1 fruit fly cellular context compared by ENCODE assay signal in the genomic region with DNA sequence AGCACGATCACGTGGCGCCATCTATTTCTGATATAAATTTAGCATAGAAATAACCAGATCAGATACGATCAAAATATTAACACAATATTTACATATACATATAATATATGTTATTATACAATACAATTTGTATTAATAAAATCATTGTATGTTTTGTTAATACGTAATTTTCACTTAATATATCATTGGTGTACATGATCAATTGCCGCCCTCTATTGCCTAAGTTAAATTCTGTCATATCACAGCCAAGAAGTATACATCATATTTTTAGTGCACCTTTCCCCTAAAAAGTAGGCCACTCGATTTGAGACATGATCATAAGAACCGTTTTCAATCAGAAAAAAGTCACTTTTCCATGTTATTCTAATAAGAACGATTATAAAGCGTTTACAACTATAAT.
A peak's percentile ranks its signal among the peaks of the same experiment; 100 is the strongest.
TF ChIP-seq lines count a peak whose summit lies in the region.

No protein-coding gene starts in this region.

TF ChIP-seq in whole organism, embryonic, 481 proteins besides CTCF, POLR2A, EP300 and RAD21 (continued from another document):
- TF ChIP-seq CG10209 (GFP tag; optimal IDR thresholded peaks at IDR 0.05; lab: Kevin White, UChicago): no peak
- peak; percentile 4 for TF ChIP-seq D19A (tag; optimal IDR thresholded peaks at IDR 0.05; lab: Kevin White, UChicago)
- TF ChIP-seq Lhr (GFP tag; optimal IDR thresholded peaks at IDR 0.05; lab: Kevin White, UChicago): peak; percentile 1
- no peak for TF ChIP-seq CG14014 (GFP tag; IDR thresholded peaks at IDR 0.05; lab: Robert Waterston, UW)
- no peak for TF ChIP-seq zfh1 (GFP tag; IDR thresholded peaks at IDR 0.05; lab: Robert Waterston, UW)
- peak; percentile 91 for TF ChIP-seq CG10979 (tag; optimal IDR thresholded peaks at IDR 0.05; lab: Kevin White, UChicago)
- peak; percentile 27 for TF ChIP-seq pita (GFP tag; optimal IDR thresholded peaks at IDR 0.05; lab: Kevin White, UChicago)
- TF ChIP-seq CG10267 (tag; optimal IDR thresholded peaks at IDR 0.05; lab: Kevin White, UChicago): peak; percentile 12
- no peak for TF ChIP-seq gcm2 (GFP tag; optimal IDR thresholded peaks at IDR 0.05; lab: Kevin White, UChicago)
- TF ChIP-seq HLH3B (GFP tag; IDR thresholded peaks at IDR 0.05; lab: Robert Waterston, UW): no peak
- TF ChIP-seq CG15269 (tag; optimal IDR thresholded peaks at IDR 0.05; lab: Kevin White, UChicago): no peak
- peak; percentile 23 for TF ChIP-seq gem (tag; optimal IDR thresholded peaks at IDR 0.05; lab: Kevin White, UChicago)
- TF ChIP-seq E2f2 (GFP tag; IDR thresholded peaks at IDR 0.05; lab: Robert Waterston, UW): no peak
- no peak for TF ChIP-seq sens-2 (GFP tag; IDR thresholded peaks at IDR 0.05; lab: Robert Waterston, UW)
- peak; percentile 1 for TF ChIP-seq Hr3 (GFP tag; optimal IDR thresholded peaks at IDR 0.05; lab: Kevin White, UChicago)
- no peak for TF ChIP-seq lab (GFP tag; optimal IDR thresholded peaks at IDR 0.05; lab: Kevin White, UChicago)
- no peak for TF ChIP-seq gcm (GFP tag; optimal IDR thresholded peaks at IDR 0.05; lab: Kevin White, UChicago)
- no peak for TF ChIP-seq CG7987 (GFP tag; optimal IDR thresholded peaks at IDR 0.05; lab: Kevin White, UChicago)
- no peak for TF ChIP-seq CG4820 (GFP tag; optimal IDR thresholded peaks at IDR 0.05; lab: Kevin White, UChicago)
- TF ChIP-seq Meics (GFP tag; optimal IDR thresholded peaks at IDR 0.05; lab: Kevin White, UChicago): no peak
- no peak for TF ChIP-seq CG1024 (GFP tag; IDR thresholded peaks at IDR 0.05; lab: Robert Waterston, UW)
- no peak for TF ChIP-seq CG16813 (GFP tag; IDR thresholded peaks at IDR 0.05; lab: Robert Waterston, UW; ENCODE audit: partially characterized antibody)
- TF ChIP-seq CG10462 (GFP tag; optimal IDR thresholded peaks at IDR 0.05; lab: Kevin White, UChicago): no peak
- no peak for TF ChIP-seq CG34376 (GFP tag; optimal IDR thresholded peaks at IDR 0.05; lab: Kevin White, UChicago)
- peak; percentile 36 for TF ChIP-seq CG15696 (tag; optimal IDR thresholded peaks at IDR 0.05; lab: Kevin White, UChicago)
- TF ChIP-seq CG17568 (GFP tag; optimal IDR thresholded peaks at IDR 0.05; lab: Kevin White, UChicago): no peak
- no peak for TF ChIP-seq sr (GFP tag; IDR thresholded peaks at IDR 0.05; lab: Robert Waterston, UW)
- TF ChIP-seq HmgD (GFP tag; optimal IDR thresholded peaks at IDR 0.05; lab: Kevin White, UChicago): no peak
- TF ChIP-seq oc (tag; optimal IDR thresholded peaks at IDR 0.05; lab: Kevin White, UChicago): no peak
- no peak for TF ChIP-seq CG4282 (GFP tag; optimal IDR thresholded peaks at IDR 0.05; lab: Kevin White, UChicago)
- TF ChIP-seq CG11085 (GFP tag; IDR thresholded peaks at IDR 0.05; lab: Robert Waterston, UW): no peak
- TF ChIP-seq slp2 (GFP tag; optimal IDR thresholded peaks at IDR 0.05; lab: Kevin White, UChicago): no peak
- no peak for TF ChIP-seq dmrt99B (tag; optimal IDR thresholded peaks at IDR 0.05; lab: Kevin White, UChicago)
- no peak for TF ChIP-seq Rfx (GFP tag; IDR thresholded peaks at IDR 0.05; lab: Robert Waterston, UW)
- no peak for TF ChIP-seq bcd (GFP tag; optimal IDR thresholded peaks at IDR 0.05; lab: Kevin White, UChicago)
- no peak for TF ChIP-seq CG8359 (GFP tag; optimal IDR thresholded peaks at IDR 0.05; lab: Kevin White, UChicago; ENCODE audit: borderline replicate concordance)
- TF ChIP-seq salm (tag; optimal IDR thresholded peaks at IDR 0.05; lab: Kevin White, UChicago): no peak
- no peak for TF ChIP-seq Sry-β (GFP tag; optimal IDR thresholded peaks at IDR 0.05; lab: Kevin White, UChicago)
- TF ChIP-seq Chrac-16 (GFP tag; optimal IDR thresholded peaks at IDR 0.05; lab: Kevin White, UChicago): no peak
- TF ChIP-seq exex (tag; optimal IDR thresholded peaks at IDR 0.05; lab: Kevin White, UChicago): no peak
- TF ChIP-seq CG4707 (GFP tag; optimal IDR thresholded peaks at IDR 0.05; lab: Kevin White, UChicago): no peak
- no peak for TF ChIP-seq bab2 (GFP tag; optimal IDR thresholded peaks at IDR 0.05; lab: Kevin White, UChicago)
- TF ChIP-seq Hand (GFP tag; optimal IDR thresholded peaks at IDR 0.05; lab: Kevin White, UChicago): no peak
- no peak for TF ChIP-seq CG8765 (GFP tag; IDR thresholded peaks at IDR 0.05; lab: Robert Waterston, UW)
- peak; percentile 93 for TF ChIP-seq Dip2 (GFP tag; IDR thresholded peaks at IDR 0.05; lab: Robert Waterston, UW)
- peak; percentile 5 for TF ChIP-seq CG14710 (tag; optimal IDR thresholded peaks at IDR 0.05; lab: Kevin White, UChicago)
- TF ChIP-seq CG2712 (tag; optimal IDR thresholded peaks at IDR 0.05; lab: Kevin White, UChicago): peak; percentile 20
- TF ChIP-seq CG11504 (tag; optimal IDR thresholded peaks at IDR 0.05; lab: Kevin White, UChicago): no peak
- TF ChIP-seq Atf6 (GFP tag; IDR thresholded peaks at IDR 0.05; lab: Robert Waterston, UW): no peak
- no peak for TF ChIP-seq CG12659 (GFP tag; optimal IDR thresholded peaks at IDR 0.05; lab: Kevin White, UChicago)
- TF ChIP-seq CG12219 (GFP tag; optimal IDR thresholded peaks at IDR 0.05; lab: Kevin White, UChicago): no peak
- no peak for TF ChIP-seq CkIIα-i1 (GFP tag; IDR thresholded peaks at IDR 0.05; lab: Robert Waterston, UW)
- no peak for TF ChIP-seq CG15514 (GFP tag; optimal IDR thresholded peaks at IDR 0.05; lab: Kevin White, UChicago)
- peak; percentile 29 for TF ChIP-seq grau (tag; optimal IDR thresholded peaks at IDR 0.05; lab: Kevin White, UChicago)
- TF ChIP-seq tll (GFP tag; optimal IDR thresholded peaks at IDR 0.05; lab: Kevin White, UChicago): no peak
- no peak for TF ChIP-seq vvl (GFP tag; IDR thresholded peaks at IDR 0.05; lab: Robert Waterston, UW)
- TF ChIP-seq nerfin-2 (GFP tag; IDR thresholded peaks at IDR 0.05; lab: Robert Waterston, UW; ENCODE audit: partially characterized antibody): no peak
- peak; percentile 13 for TF ChIP-seq CG8290 (GFP tag; optimal IDR thresholded peaks at IDR 0.05; lab: Kevin White, UChicago)
- no peak for TF ChIP-seq CG8290 (tag; optimal IDR thresholded peaks at IDR 0.05; lab: Kevin White, UChicago)
- TF ChIP-seq esg (GFP tag; conservative IDR thresholded peaks at IDR 0.05; lab: Robert Waterston, UW): no peak
- no peak for TF ChIP-seq CG4404 (GFP tag; IDR thresholded peaks at IDR 0.05; lab: Robert Waterston, UW)
- TF ChIP-seq HHEX (GFP tag; optimal IDR thresholded peaks at IDR 0.05; lab: Kevin White, UChicago): no peak
- no peak for TF ChIP-seq CG11560 (tag; IDR thresholded peaks at IDR 0.05; lab: Robert Waterston, UW)
- no peak for TF ChIP-seq CG12236 (GFP tag; optimal IDR thresholded peaks at IDR 0.05; lab: Kevin White, UChicago)
- no peak for TF ChIP-seq CG13123 (GFP tag; optimal IDR thresholded peaks at IDR 0.05; lab: Kevin White, UChicago)
- no peak for TF ChIP-seq CG3407 (GFP tag; optimal IDR thresholded peaks at IDR 0.05; lab: Kevin White, UChicago)
- no peak for TF ChIP-seq sqz (GFP tag; optimal IDR thresholded peaks at IDR 0.05; lab: Kevin White, UChicago)
- no peak for TF ChIP-seq PHDP (tag; optimal IDR thresholded peaks at IDR 0.05; lab: Kevin White, UChicago)
- no peak for TF ChIP-seq sna (GFP tag; IDR thresholded peaks at IDR 0.05; lab: Robert Waterston, UW; ENCODE audit: partially characterized antibody)
- no peak for TF ChIP-seq gro (GFP tag; optimal IDR thresholded peaks at IDR 0.05; lab: Kevin White, UChicago)
- no peak for TF ChIP-seq D (optimal IDR thresholded peaks at IDR 0.05; lab: Kevin White, UChicago)
- no peak for TF ChIP-seq D (GFP tag; optimal IDR thresholded peaks at IDR 0.05; lab: Kevin White, UChicago)
- TF ChIP-seq cg (GFP tag; optimal IDR thresholded peaks at IDR 0.05; lab: Kevin White, UChicago): no peak
- TF ChIP-seq CG1603 (tag; optimal IDR thresholded peaks at IDR 0.05; lab: Kevin White, UChicago): no peak
- no peak for TF ChIP-seq dm (GFP tag; optimal IDR thresholded peaks at IDR 0.05; lab: Kevin White, UChicago)
- no peak for TF ChIP-seq kay (GFP tag; optimal IDR thresholded peaks at IDR 0.05; lab: Kevin White, UChicago)
- no peak for TF ChIP-seq eyg (GFP tag; optimal IDR thresholded peaks at IDR 0.05; lab: Kevin White, UChicago)
- no peak for TF ChIP-seq disco-r (GFP tag; optimal IDR thresholded peaks at IDR 0.05; lab: Kevin White, UChicago)
- TF ChIP-seq tin (GFP tag; optimal IDR thresholded peaks at IDR 0.05; lab: Kevin White, UChicago): no peak
- no peak for TF ChIP-seq grn (GFP tag; optimal IDR thresholded peaks at IDR 0.05; lab: Kevin White, UChicago)
- no peak for TF ChIP-seq CG12299 (tag; optimal IDR thresholded peaks at IDR 0.05; lab: Kevin White, UChicago)
- TF ChIP-seq gsb-n (tag; optimal IDR thresholded peaks at IDR 0.05; lab: Kevin White, UChicago): no peak
- peak; percentile 14 for TF ChIP-seq CG18262 (tag; optimal IDR thresholded peaks at IDR 0.05; lab: Kevin White, UChicago)
- no peak for TF ChIP-seq Gug (GFP tag; IDR thresholded peaks at IDR 0.05; lab: Robert Waterston, UW)
